Fruit fly (Drosophila melanogaster) whole organism, embryonic: ENCODE data around the gene glu.

Experiments used
- Abd-B ChIP-seq: fragments of 200-800 bp; sonication (Bioruptor generic); optimal IDR thresholded peaks from 2 replicates; lab custom pipeline; 2018; ENCODE audit warnings: missing biosample characterization, mild to moderate bottlenecking, missing genetic modification characterization, moderate library complexity
- Bdp1 ChIP-seq: fragments of 200-800 bp; sonication (Bioruptor generic); optimal IDR thresholded peaks from 3 replicates; lab custom pipeline; 2016; ENCODE audit warnings: missing biosample characterization, missing genetic modification characterization
- Bteb2 ChIP-seq: fragments of 200-800 bp; sonication (Bioruptor generic); optimal IDR thresholded peaks from 2 replicates; lab custom pipeline; 2016; ENCODE audit warnings: missing biosample characterization, missing genetic modification characterization
- CG10979 ChIP-seq: fragments of 200-800 bp; sonication (Bioruptor generic); optimal IDR thresholded peaks from 2 replicates; lab custom pipeline; 2018; ENCODE audit warnings: missing biosample characterization, mild to moderate bottlenecking, missing genetic modification characterization, moderate library complexity
- CG11093 ChIP-seq: fragments of 200-800 bp; sonication (Bioruptor generic); IDR thresholded peaks from 3 replicates; pipeline ENCODE4 v1.3.6; 2022; ENCODE audit warnings: missing biosample characterization, missing genetic modification characterization
- CG12391 ChIP-seq: fragments of 200-800 bp; sonication (Bioruptor generic); optimal IDR thresholded peaks from 3 replicates; lab custom pipeline; 2018; ENCODE audit warnings: missing biosample characterization, mild to moderate bottlenecking, missing genetic modification characterization, moderate library complexity
- CG13624 ChIP-seq: fragments of 200-800 bp; sonication (Bioruptor generic); optimal IDR thresholded peaks from 2 replicates; lab custom pipeline; 2016; ENCODE audit warnings: missing biosample characterization, missing genetic modification characterization
- CG14965 ChIP-seq: fragments of 200-800 bp; sonication (Bioruptor generic); optimal IDR thresholded peaks from 2 replicates; lab custom pipeline; 2016; ENCODE audit warnings: missing biosample characterization, missing genetic modification characterization, borderline replicate concordance
- CG17361 ChIP-seq: fragments of 200-800 bp; sonication (Bioruptor generic); IDR thresholded peaks from 3 replicates; pipeline ENCODE4 v1.3.6; 2022; ENCODE audit warnings: missing biosample characterization, missing genetic modification characterization
- CG17829 ChIP-seq: fragments of 200-800 bp; optimal IDR thresholded peaks from 2 replicates; lab custom pipeline; 2019; ENCODE audit warnings: missing biosample characterization, mild to moderate bottlenecking, missing genetic modification characterization, moderate library complexity
- CG18476 ChIP-seq: fragments of 200-800 bp; sonication (Bioruptor generic); optimal IDR thresholded peaks from 2 replicates; lab custom pipeline; 2016; ENCODE audit warnings: missing biosample characterization, mild to moderate bottlenecking, missing genetic modification characterization
- CG2889 ChIP-seq: fragments of 200-800 bp; sonication (Bioruptor generic); IDR thresholded peaks from 3 replicates; pipeline ENCODE4 v1.3.6; 2022; ENCODE audit warnings: missing biosample characterization, missing genetic modification characterization
- CG30020 ChIP-seq: fragments of 200-800 bp; optimal IDR thresholded peaks from 2 replicates; lab custom pipeline; 2019; ENCODE audit warnings: missing biosample characterization, mild to moderate bottlenecking, missing genetic modification characterization, moderate library complexity
- CG30431 ChIP-seq: fragments of 200-800 bp; sonication (Bioruptor generic); optimal IDR thresholded peaks from 2 replicates; lab custom pipeline; 2017; ENCODE audit warnings: missing biosample characterization, missing genetic modification characterization
- CG6813 ChIP-seq: fragments of 200-800 bp; sonication (Bioruptor generic); optimal IDR thresholded peaks from 2 replicates; lab custom pipeline; 2017; ENCODE audit warnings: missing biosample characterization, missing genetic modification characterization, mild to moderate bottlenecking, moderate library complexity, missing genetic modification reagents
- CG9437 ChIP-seq: fragments of 200-800 bp; sonication (Bioruptor generic); optimal IDR thresholded peaks from 2 replicates; lab custom pipeline; 2018; ENCODE audit warnings: missing biosample characterization, mild to moderate bottlenecking, missing genetic modification characterization
- CG9797 ChIP-seq: fragments of 200-800 bp; sonication (Bioruptor generic); optimal IDR thresholded peaks from 3 replicates; lab custom pipeline; 2018; ENCODE audit warnings: missing biosample characterization, mild to moderate bottlenecking, missing genetic modification characterization
- CG9817 ChIP-seq: fragments of 200-800 bp; sonication (Bioruptor generic); optimal IDR thresholded peaks from 2 replicates; lab custom pipeline; 2018; ENCODE audit warnings: missing biosample characterization, mild to moderate bottlenecking, missing genetic modification characterization, moderate library complexity
- CG9876 ChIP-seq: fragments of 200-800 bp; sonication (Bioruptor generic); optimal IDR thresholded peaks from 2 replicates; lab custom pipeline; 2016; ENCODE audit warnings: missing biosample characterization, missing genetic modification characterization
- CHES-1-like ChIP-seq: fragments of 200-800 bp; sonication (Bioruptor generic); optimal IDR thresholded peaks from 2 replicates; lab custom pipeline; 2016; ENCODE audit warnings: missing biosample characterization, missing genetic modification characterization
- Dad ChIP-seq: fragments of 200-800 bp; sonication (Bioruptor generic); optimal IDR thresholded peaks from 3 replicates; lab custom pipeline; 2016; ENCODE audit warnings: missing biosample characterization, missing genetic modification characterization
- Dfd ChIP-seq, 2 experiments: fragments of >200 bp; optimal IDR thresholded peaks; 2 replicates each; lab custom pipeline; 2017; ENCODE audit warnings: missing biosample characterization in 2 of 2, missing genetic modification characterization in 2 of 2
- Dref ChIP-seq: fragments of 200-800 bp; sonication (Bioruptor generic); IDR thresholded peaks from 2 replicates; pipeline ENCODE4 v1.3.6; 2022; ENCODE audit warnings: missing biosample characterization, missing genetic modification characterization
- Drgx ChIP-seq: fragments of 200-800 bp; sonication (Bioruptor generic); IDR thresholded peaks from 2 replicates; pipeline ENCODE4 v1.3.6; 2022; ENCODE audit warnings: missing biosample characterization, missing genetic modification characterization
- Fer2 ChIP-seq: fragments of 200-800 bp; sonication (Bioruptor generic); optimal IDR thresholded peaks from 2 replicates; lab custom pipeline; 2018; ENCODE audit warnings: missing biosample characterization, mild to moderate bottlenecking, missing genetic modification characterization, moderate library complexity
- HLH3B ChIP-seq: fragments of 200-800 bp; sonication (Bioruptor generic); IDR thresholded peaks from 2 replicates; pipeline ENCODE4 v1.3.6; 2022; ENCODE audit warnings: missing biosample characterization, missing genetic modification characterization
- Hand ChIP-seq: fragments of 200-800 bp; sonication (Bioruptor generic); optimal IDR thresholded peaks from 2 replicates; lab custom pipeline; 2017; ENCODE audit warnings: mild to moderate bottlenecking, missing biosample characterization, missing genetic modification reagents, missing genetic modification characterization
- Meics ChIP-seq: fragments of 200-800 bp; sonication (Bioruptor generic); optimal IDR thresholded peaks from 2 replicates; lab custom pipeline; 2017; ENCODE audit warnings: missing biosample characterization, mild to moderate bottlenecking, missing genetic modification characterization
- NC2β ChIP-seq: fragments of 200-800 bp; sonication (Bioruptor generic); optimal IDR thresholded peaks from 2 replicates; lab custom pipeline; 2016; ENCODE audit warnings: missing biosample characterization, missing genetic modification characterization
- PHDP ChIP-seq: fragments of 200-800 bp; sonication (Bioruptor generic); optimal IDR thresholded peaks from 3 replicates; lab custom pipeline; 2018; ENCODE audit warnings: missing biosample characterization, mild to moderate bottlenecking, missing genetic modification characterization, moderate library complexity
- Sox100B ChIP-seq: fragments of 200-800 bp; sonication (Bioruptor generic); optimal IDR thresholded peaks from 3 replicates; lab custom pipeline; 2018; ENCODE audit warnings: missing biosample characterization, mild to moderate bottlenecking, missing genetic modification characterization
- Usf ChIP-seq: fragments of 200-800 bp; sonication (Bioruptor generic); optimal IDR thresholded peaks from 2 replicates; lab custom pipeline; 2017; ENCODE audit warnings: missing genotype, missing biosample characterization, missing genetic modification characterization
- ac ChIP-seq: fragments of 200-800 bp; sonication (Bioruptor generic); optimal IDR thresholded peaks from 3 replicates; lab custom pipeline; 2017; ENCODE audit warnings: missing biosample characterization, mild to moderate bottlenecking, missing genetic modification characterization
- cad ChIP-seq: fragments of >200 bp; optimal IDR thresholded peaks from 2 replicates; lab custom pipeline; 2017; ENCODE audit warnings: missing biosample characterization, missing genetic modification characterization
- cg ChIP-seq: fragments of 200-800 bp; sonication (Bioruptor generic); optimal IDR thresholded peaks from 3 replicates; lab custom pipeline; 2019; ENCODE audit warnings: missing biosample characterization, mild to moderate bottlenecking, missing genetic modification characterization, moderate library complexity
- chif ChIP-seq, 2 experiments: fragments of 200-800 bp; sonication (Bioruptor generic); optimal IDR thresholded peaks; 3 replicates each; lab custom pipeline; 2016; ENCODE audit warnings: missing biosample characterization in 2 of 2, missing genetic modification characterization in 2 of 2
- corto ChIP-seq: fragments of 200-800 bp; sonication (Bioruptor generic); optimal IDR thresholded peaks from 2 replicates; lab custom pipeline; 2016; ENCODE audit warnings: missing biosample characterization, mild to moderate bottlenecking, missing genetic modification characterization, moderate library complexity
- dan ChIP-seq: fragments of 200-800 bp; sonication (Bioruptor generic); IDR thresholded peaks from 2 replicates; pipeline ENCODE4 v1.3.6; 2022; ENCODE audit warnings: missing biosample characterization, missing genetic modification characterization
- fd102C ChIP-seq: fragments of 200-800 bp; sonication (Bioruptor generic); optimal IDR thresholded peaks from 2 replicates; lab custom pipeline; 2018; ENCODE audit warnings: missing biosample characterization, mild to moderate bottlenecking, missing genetic modification characterization, moderate library complexity
- knrl ChIP-seq: fragments of 200-800 bp; sonication (Bioruptor generic); IDR thresholded peaks from 3 replicates; pipeline ENCODE4 v1.3.6; 2022; ENCODE audit warnings: missing biosample characterization, missing genetic modification characterization; ENCODE audit not compliant: partially characterized antibody
- maf-S ChIP-seq: fragments of 200-800 bp; sonication (Bioruptor generic); optimal IDR thresholded peaks from 2 replicates; lab custom pipeline; 2016; ENCODE audit warnings: missing biosample characterization, missing genetic modification characterization
- p53 ChIP-seq: fragments of 200-800 bp; sonication (Bioruptor generic); optimal IDR thresholded peaks from 2 replicates; lab custom pipeline; 2016; ENCODE audit warnings: missing biosample characterization, missing genetic modification characterization
- prd ChIP-seq, 3 experiments: fragments of >200 bp in 2 of 3; fragments of 200-800 bp in 1 of 3; sonication (Bioruptor generic) in 1 of 3; optimal IDR thresholded peaks in 2 of 3; IDR thresholded peaks in 1 of 3; 2 replicates in 2 of 3; 3 replicates in 1 of 3; pipeline versions ENCODE4 v1.3.6 to Lab custom; 2017 to 2022; ENCODE audit warnings: missing biosample characterization in 1 of 3, missing genetic modification characterization in 1 of 3
- pum ChIP-seq: fragments of 200-800 bp; sonication (Bioruptor generic); optimal IDR thresholded peaks from 2 replicates; lab custom pipeline; 2016; ENCODE audit warnings: missing biosample characterization, missing genetic modification characterization
- ranshi ChIP-seq: fragments of 200-800 bp; sonication (Bioruptor generic); IDR thresholded peaks from 2 replicates; pipeline ENCODE4 v1.3.6; 2022; ENCODE audit warnings: missing biosample characterization, missing genetic modification characterization
- stc ChIP-seq: fragments of 200-800 bp; sonication (Bioruptor generic); IDR thresholded peaks from 2 replicates; pipeline ENCODE4 v1.3.6; 2022; ENCODE audit warnings: missing biosample characterization, missing genetic modification characterization
- tup ChIP-seq: fragments of 200-800 bp; sonication (Bioruptor generic); optimal IDR thresholded peaks from 2 replicates; lab custom pipeline; 2016; ENCODE audit warnings: missing biosample characterization, mild to moderate bottlenecking, missing genetic modification characterization, moderate library complexity
- vnd ChIP-seq: fragments of 200-800 bp; sonication (Bioruptor generic); IDR thresholded peaks from 3 replicates; pipeline ENCODE4 v1.3.6; 2022; ENCODE audit warnings: missing biosample characterization, missing genetic modification characterization; ENCODE audit not compliant: partially characterized antibody

glu gene

DNA sequence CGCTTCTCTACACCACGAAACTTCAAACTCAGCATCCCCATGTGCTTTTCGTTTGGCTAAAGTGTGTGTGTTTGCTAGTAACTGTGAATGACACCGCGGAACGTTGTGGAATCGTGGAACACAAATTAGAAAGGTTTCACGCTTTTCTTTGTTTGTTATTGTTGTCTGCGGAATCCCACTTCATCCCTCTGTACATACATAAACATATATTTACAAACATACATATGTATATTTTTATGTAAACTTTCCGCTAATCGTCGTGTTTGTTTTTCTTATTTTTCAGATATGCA lies 47.6 kb downstream of the glu start (continued):
- TF ChIP-seq Dad (GFP tag; lab: Kevin White, UChicago) (no peak), knrl (GFP tag; lab: Robert Waterston, UW) (no peak), chif (GFP tag; optimal IDR thresholded peaks at IDR 0.05; lab: Kevin White, UChicago) (no peak), Hand (GFP tag; lab: Kevin White, UChicago) (no peak)
- TF ChIP-seq, all 482 proteins: peak for 6

DNA sequence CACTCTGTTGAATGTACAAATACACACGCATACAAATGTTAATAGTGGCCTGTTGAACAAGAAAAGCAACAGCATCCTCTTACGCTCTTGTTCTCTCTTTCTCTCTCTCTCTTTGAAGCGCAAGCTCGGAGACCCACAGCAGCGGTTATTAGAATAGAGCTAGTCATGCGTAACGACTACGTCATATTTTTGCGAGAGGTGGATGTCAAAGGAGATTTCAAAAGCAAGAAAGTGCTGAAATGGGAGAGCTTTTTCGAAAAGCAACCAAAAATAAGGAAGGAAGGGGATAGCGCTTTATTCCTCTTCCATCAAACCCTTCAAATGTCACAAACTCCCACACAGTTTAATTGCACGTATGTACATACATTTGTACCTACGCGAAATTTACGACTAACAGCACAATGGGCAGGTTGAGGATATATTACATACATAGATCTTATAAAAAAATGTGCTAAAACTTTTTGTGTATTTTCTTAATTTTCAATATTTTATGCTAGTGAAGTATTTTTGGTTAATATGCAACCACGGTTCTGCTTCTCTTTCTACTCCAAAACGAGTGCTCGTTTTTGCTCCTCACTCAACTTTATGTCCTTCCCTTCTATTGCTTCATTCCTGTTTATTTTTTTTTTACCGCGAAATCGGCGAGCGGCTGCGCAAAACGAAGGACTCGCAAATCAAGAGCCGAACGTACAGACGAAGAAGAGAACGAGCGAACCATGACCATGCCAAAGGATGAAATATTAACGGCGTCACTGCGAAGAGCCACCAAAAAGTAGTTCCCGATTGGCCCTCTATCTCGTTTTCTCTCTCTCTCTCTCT lies 48.2 kb downstream of the glu start:
- TF ChIP-seq Drgx (GFP tag; lab: Robert Waterston, UW) (no peak), Meics (no peak), CG6813 (no peak), CG13624 (GFP tag; lab: Kevin White, UChicago) (peak; percentile 52), CG30431 (GFP tag; lab: Kevin White, UChicago) (peak; percentile 4), ac (GFP tag; lab: Kevin White, UChicago) (no peak), CG18476 (GFP tag; lab: Kevin White, UChicago) (no peak), CG30020 (no peak), CG2889 (GFP tag; lab: Robert Waterston, UW) (no peak), Dref (GFP tag; lab: Robert Waterston, UW) (no peak), maf-S (GFP tag; lab: Kevin White, UChicago) (peak; percentile 9), PHDP (tag; lab: Kevin White, UChicago) (peak; percentile 29), NC2β (no peak), corto (GFP tag; lab: Kevin White, UChicago) (no peak), CG17829 (tag; lab: Kevin White, UChicago) (no peak), HLH3B (GFP tag; lab: Robert Waterston, UW) (no peak), Abd-B (GFP tag; lab: Kevin White, UChicago) (no peak), ranshi (GFP tag; lab: Robert Waterston, UW) (no peak), fd102C (GFP tag; lab: Kevin White, UChicago) (no peak), tup (no peak), Usf (GFP tag; lab: Kevin White, UChicago) (no peak), CG10979 (tag; lab: Kevin White, UChicago) (no peak), Bteb2 (GFP tag; lab: Kevin White, UChicago) (no peak), cg (GFP tag; lab: Kevin White, UChicago) (peak; percentile 37), prd (optimal IDR thresholded peaks at IDR 0.05; lab: Kevin White, UChicago) (no peak), prd (GFP tag; IDR thresholded peaks at IDR 0.05; lab: Robert Waterston, UW) (no peak), CG9817 (tag; lab: Kevin White, UChicago) (no peak), CHES-1-like (GFP tag; lab: Kevin White, UChicago) (peak; percentile 39), CG12391 (tag; lab: Kevin White, UChicago) (peak; percentile 33), pum (GFP tag; lab: Kevin White, UChicago) (no peak), dan (GFP tag; lab: Robert Waterston, UW) (no peak), Bdp1 (GFP tag; lab: Kevin White, UChicago) (no peak), CG14965 (GFP tag; lab: Kevin White, UChicago) (no peak), Sox100B (GFP tag; lab: Kevin White, UChicago) (no peak), CG11093 (GFP tag; lab: Robert Waterston, UW) (no peak), Dfd (GFP tag; optimal IDR thresholded peaks at IDR 0.05; lab: Kevin White, UChicago) (no peak), Fer2 (tag; lab: Kevin White, UChicago) (no peak), stc (GFP tag; lab: Robert Waterston, UW) (no peak), CG9437 (peak; percentile 56), CG9876 (GFP tag; lab: Kevin White, UChicago) (no peak), CG9797 (no peak), CG17361 (GFP tag; lab: Robert Waterston, UW) (no peak), vnd (GFP tag; lab: Robert Waterston, UW) (no peak), cad (no peak), p53 (GFP tag; lab: Kevin White, UChicago) (no peak)
